Worm (Caenorhabditis elegans) whole organism, young adult: Measurements from ENCODE around the gene C05B5.17.

Experiments
- D2030.7 ChIP-seq: fragments of 200-800 bp; sonication (Bioruptor generic); IDR thresholded peaks from 2 replicates; pipeline ENCODE4 v1.3.6; 2022; ENCODE audit warnings: missing genetic modification reagents, missing genetic modification characterization, missing compliant biosample characterization
- T26A5.8 ChIP-seq: sonication (generic microtip); optimal IDR thresholded peaks from 2 replicates; lab custom pipeline; 2016; ENCODE audit warnings: missing genetic modification characterization, missing compliant biosample characterization
- Y67H2A.10 ChIP-seq: fragments of 200-800 bp; sonication (Bioruptor generic); conservative IDR thresholded peaks from 2 replicates; pipeline ENCODE4 v1.3.6; 2022; ENCODE audit warnings: missing genetic modification reagents, missing genetic modification characterization, missing compliant biosample characterization
- athp-1 ChIP-seq: sonication (generic microtip); optimal IDR thresholded peaks from 2 replicates; lab custom pipeline; 2017; ENCODE audit warnings: mild to moderate bottlenecking, missing genetic modification characterization, missing compliant biosample characterization
- dox-1 ChIP-seq: fragments of 200-800 bp; sonication (Bioruptor generic); IDR thresholded peaks from 2 replicates; pipeline ENCODE4 v1.3.6; 2022; ENCODE audit warnings: missing genetic modification reagents, missing genetic modification characterization, missing compliant biosample characterization
- him-1 ChIP-seq: sonication (generic microtip); optimal IDR thresholded peaks from 2 replicates; lab custom pipeline; 2016; ENCODE audit warnings: missing genotype, missing genetic modification reagents, missing genetic modification characterization, missing compliant biosample characterization
- hrde-1 ChIP-seq: sonication (generic microtip); optimal IDR thresholded peaks from 2 replicates; lab custom pipeline; 2016; ENCODE audit warnings: missing genetic modification characterization, mild to moderate bottlenecking, missing compliant biosample characterization, moderate library complexity, missing genotype, missing genetic modification reagents, borderline replicate concordance
- xnd-1 ChIP-seq: sonication (generic microtip); optimal IDR thresholded peaks from 2 replicates; lab custom pipeline; 2016; ENCODE audit warnings: missing genotype, missing genetic modification reagents, missing genetic modification characterization, missing compliant biosample characterization
- ztf-25 ChIP-seq: fragments of 200-800 bp; sonication (Bioruptor generic); IDR thresholded peaks from 2 replicates; pipeline ENCODE4 v1.3.6; 2022; ENCODE audit warnings: missing genetic modification reagents, missing genetic modification characterization, missing compliant biosample characterization

ce11 chrIII:9972192-9972811, 26.8 kb downstream of the C05B5.17 start:
- TF ChIP-seq T26A5.8 (tag; lab: Kevin White, UChicago): no peak
- no peak for TF ChIP-seq D2030.7 (GFP tag; lab: Robert Waterston, UW)
- no peak for TF ChIP-seq athp-1 (tag; lab: Kevin White, UChicago)
- no peak for TF ChIP-seq xnd-1 (tag; lab: Kevin White, UChicago)
- TF ChIP-seq hrde-1 (tag; lab: Kevin White, UChicago): no peak
- TF ChIP-seq ztf-25 (GFP tag; lab: Robert Waterston, UW): no peak
- TF ChIP-seq him-1 (tag; lab: Kevin White, UChicago): no peak
- no peak for TF ChIP-seq Y67H2A.10
- no peak for TF ChIP-seq dox-1 (GFP tag; lab: Robert Waterston, UW)
